Worm (Caenorhabditis elegans): ENCODE results near the gene ttll-5.
"Not testable (repeated sequence)": the region's sequence is repeated elsewhere in the genome, so short reads cannot be mapped to it uniquely, and the experiment has no call there.

The ttll-5 gene

DNA sequence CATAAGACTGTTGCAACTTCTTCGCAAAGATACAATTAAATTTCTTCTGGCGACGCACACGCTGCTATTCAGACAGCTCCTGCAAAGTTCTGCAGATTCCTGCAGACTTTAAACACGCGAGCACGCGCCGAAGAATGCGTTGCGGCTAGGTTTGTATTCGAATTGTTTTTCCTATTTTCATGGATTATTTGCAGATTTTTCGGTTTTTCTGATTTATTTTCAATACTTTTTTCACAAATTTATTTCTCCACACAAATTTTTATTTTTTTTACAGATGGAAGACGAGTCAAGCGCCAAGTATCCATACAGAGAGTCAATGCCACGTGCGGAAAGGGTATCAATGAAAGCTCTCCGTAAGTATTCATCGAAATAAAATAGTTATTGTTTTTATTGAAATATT is 33.2 kb upstream of the ttll-5 start, which contains the start of gene T11F9.7:
Gene T11F9.7, plus strand, starts transcription at position 301 of the 400 bp plus-strand sequence.
- not testable (repeated sequence) for TF ChIP-seq nhr-11 (tag; optimal IDR thresholded peaks at IDR 0.05); nhr-129 (tag; optimal IDR thresholded peaks at IDR 0.05); unc-62 (GFP tag; optimal IDR thresholded peaks at IDR 0.05)

DNA sequence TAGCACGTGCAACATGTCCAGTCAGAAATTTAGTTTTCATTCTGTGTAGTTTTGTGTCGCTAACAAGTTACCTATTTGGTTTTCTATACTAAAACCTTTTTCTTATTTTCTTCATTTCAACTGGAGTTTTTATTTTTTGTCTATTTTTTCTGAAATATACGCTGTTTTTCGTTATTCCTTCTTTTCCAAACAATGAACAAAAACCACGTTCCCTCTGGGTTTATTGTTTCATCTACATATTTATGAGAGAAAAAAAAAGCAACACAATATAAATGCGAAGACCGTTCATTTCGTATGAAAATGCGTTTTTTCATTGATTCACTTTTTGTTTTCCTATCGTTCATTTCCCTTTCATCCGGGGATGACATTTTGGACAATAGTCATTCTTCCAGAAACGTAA is 29.5 kb upstream of the ttll-5 start, which contains the start of gene T11F9.22:
Gene T11F9.22, plus strand, starts transcription at position 301 of the 400 bp plus-strand sequence.
- no peak for TF ChIP-seq lsy-2 (tag; optimal IDR thresholded peaks at IDR 0.05)
- TF ChIP-seq F13H6.1 (tag; optimal IDR thresholded peaks at IDR 0.05) = no peak
- no peak for TF ChIP-seq sma-3 (GFP tag; optimal IDR thresholded peaks at IDR 0.05)

DNA sequence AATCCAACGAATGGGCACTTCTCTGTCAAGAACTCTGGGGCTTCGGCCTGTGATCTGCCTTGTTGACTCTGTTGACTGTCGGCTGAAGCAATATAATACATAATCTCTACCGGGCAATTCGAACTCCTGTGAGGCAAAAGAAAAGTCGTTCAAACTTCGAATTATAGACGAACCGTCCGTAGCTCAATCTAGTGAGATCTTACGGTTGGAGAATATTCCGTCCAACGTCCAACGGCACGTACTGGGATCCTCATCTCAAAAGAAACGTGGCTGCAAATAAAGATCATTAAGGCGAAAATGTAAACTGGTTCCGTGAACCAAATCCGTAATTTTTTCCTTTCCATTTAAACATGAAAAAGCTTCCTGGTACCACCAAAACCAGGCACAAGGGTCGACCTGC is 28.1 kb upstream of the ttll-5 start, which contains the start of gene T11F9.14:
Gene T11F9.14, minus strand, starts transcription at position 101 of the 400 bp plus-strand sequence.
- not testable (repeated sequence) for TF ChIP-seq ceh-82, snpc-4, nhr-21 (tag; optimal IDR thresholded peaks at IDR 0.05)

DNA sequence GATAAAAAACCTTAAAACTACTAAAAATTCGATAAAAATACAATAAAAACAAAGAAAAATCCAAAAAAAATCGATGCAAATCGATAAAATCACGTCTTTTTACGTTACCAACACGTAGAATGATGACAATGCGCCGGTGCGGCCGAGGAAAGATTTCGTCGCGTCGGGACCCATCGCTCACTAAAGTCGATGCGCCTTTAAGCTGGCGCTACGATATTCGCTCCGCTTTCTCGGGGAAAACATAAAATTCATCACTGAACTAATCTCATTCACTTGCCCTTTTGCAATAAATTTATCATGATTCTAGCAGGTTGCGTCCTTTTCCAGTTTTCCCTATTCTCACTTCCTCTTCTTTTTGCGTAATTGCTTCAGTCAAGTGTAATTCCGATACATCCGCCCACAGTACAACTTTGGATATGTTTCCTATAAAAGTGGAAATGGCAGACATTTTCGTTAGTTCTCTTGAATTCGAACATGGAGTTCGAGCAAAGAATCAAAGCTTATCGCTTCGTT is 25.2 kb upstream of the ttll-5 start, which contains the start of gene col-157:
Gene col-157, plus strand, starts transcription at position 463 of the 513 bp plus-strand sequence.
- not testable (repeated sequence) for TF ChIP-seq nhr-12 (tag; optimal IDR thresholded peaks at IDR 0.05); blmp-1 (tag; optimal IDR thresholded peaks at IDR 0.05; ENCODE audit: insufficient read depth); nhr-237 (tag; optimal IDR thresholded peaks at IDR 0.05)

DNA sequence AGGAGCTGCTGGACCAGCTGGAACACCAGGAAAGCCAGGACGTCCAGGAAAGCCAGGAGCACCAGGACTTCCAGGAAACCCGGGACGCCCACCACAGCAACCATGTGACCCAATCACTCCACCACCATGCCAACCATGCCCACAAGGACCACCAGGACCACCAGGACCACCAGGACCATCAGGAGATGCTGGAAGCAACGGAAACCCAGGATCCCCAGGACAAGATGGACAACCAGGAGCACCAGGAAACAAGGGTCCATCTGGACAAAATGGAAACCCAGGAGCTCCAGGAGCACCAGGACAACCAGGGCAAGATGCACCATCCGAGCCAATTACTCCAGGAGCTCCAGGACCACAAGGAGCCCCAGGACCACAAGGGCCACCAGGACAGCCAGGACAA is 24.5 kb upstream of the ttll-5 start:
- no peak for TF ChIP-seq ztf-1 (GFP tag; conservative IDR thresholded peaks at IDR 0.05)
- TF ChIP-seq ceh-82 (tag; optimal IDR thresholded peaks at IDR 0.05) = no peak
- TF ChIP-seq nhr-237 (tag; optimal IDR thresholded peaks at IDR 0.05) = no peak
- TF ChIP-seq Y55F3AM.14 (GFP tag; optimal IDR thresholded peaks at IDR 0.05) = no peak
- TF ChIP-seq dmd-4 (tag; optimal IDR thresholded peaks at IDR 0.05) = no peak
- TF ChIP-seq ztf-11 (tag; optimal IDR thresholded peaks at IDR 0.05) = no peak
- no peak for TF ChIP-seq elt-3 (tag; optimal IDR thresholded peaks at IDR 0.05)
- no peak for TF ChIP-seq skn-1 (tag; optimal IDR thresholded peaks at IDR 0.05)
- TF ChIP-seq elt-1 (tag; optimal IDR thresholded peaks at IDR 0.05) = no peak
- TF ChIP-seq mbf-1 (tag; optimal IDR thresholded peaks at IDR 0.05) = no peak
- no peak for TF ChIP-seq sma-9 (GFP tag; optimal IDR thresholded peaks at IDR 0.05)
- TF ChIP-seq sma-9 (tag; optimal IDR thresholded peaks at IDR 0.05) = no peak

DNA sequence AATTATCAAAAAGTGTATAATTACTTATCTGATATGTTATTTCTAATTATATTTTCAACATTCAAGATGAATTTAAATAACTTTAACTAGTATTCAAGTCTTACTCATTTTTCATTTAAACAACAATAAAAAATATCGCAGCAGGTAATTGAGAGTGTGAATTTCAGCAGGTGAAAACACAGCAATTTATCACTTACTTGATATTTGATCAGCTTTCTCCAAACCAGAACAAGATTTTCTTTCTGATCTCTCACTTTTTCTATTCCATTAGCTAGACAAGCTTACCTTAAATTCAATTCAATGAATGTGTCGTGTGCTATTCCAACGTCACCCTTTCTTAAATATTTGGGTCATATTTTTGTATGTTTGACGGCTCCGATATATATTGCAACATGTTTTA is 23.3 kb upstream of the ttll-5 start, which contains the start of gene srh-1:
Gene srh-1, plus strand, starts transcription at position 301 of the 400 bp plus-strand sequence.
- no peak for TF ChIP-seq unc-55 (GFP tag; optimal IDR thresholded peaks at IDR 0.05)

DNA sequence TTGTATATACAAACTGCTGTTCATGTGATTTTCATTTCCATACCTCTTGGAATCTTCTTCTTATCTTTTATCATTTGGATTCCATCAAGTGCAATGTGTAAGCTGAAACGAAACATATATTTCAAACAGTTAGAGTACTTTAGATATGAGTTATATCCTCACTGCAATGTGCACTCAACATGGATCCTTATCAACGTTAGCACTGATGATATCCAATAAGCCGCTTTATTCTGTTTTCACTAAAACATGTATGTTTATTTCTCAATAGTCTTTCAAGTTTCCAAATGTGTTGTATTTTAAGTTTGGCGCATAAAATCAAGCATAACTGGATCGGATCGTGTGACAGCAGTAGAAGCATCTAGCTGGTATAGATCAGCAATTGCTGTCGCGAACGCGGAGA is 22.2 kb upstream of the ttll-5 start, which contains the start of gene T11F9.10:
Gene T11F9.10, plus strand, starts transcription at position 301 of the 400 bp plus-strand sequence.
- TF ChIP-seq crh-2 (tag; optimal IDR thresholded peaks at IDR 0.05) (no peak), sma-3 (GFP tag; optimal IDR thresholded peaks at IDR 0.05) (no peak), lin-11 (tag; optimal IDR thresholded peaks at IDR 0.05) (no peak), nhr-21 (tag; optimal IDR thresholded peaks at IDR 0.05) (no peak), ama-1 (optimal IDR thresholded peaks at IDR 0.05) (no peak), C34F6.9 (tag; optimal IDR thresholded peaks at IDR 0.05) (no peak), nhr-237 (tag; optimal IDR thresholded peaks at IDR 0.05) (no peak), sem-4 (tag; optimal IDR thresholded peaks at IDR 0.05) (no peak), elt-1 (tag; optimal IDR thresholded peaks at IDR 0.05) (no peak), lin-13 (GFP tag; optimal IDR thresholded peaks at IDR 0.05) (no peak), alr-1 (tag; optimal IDR thresholded peaks at IDR 0.05) (no peak)

All from whole organism, L2 larva.